Fruit fly (Drosophila melanogaster) whole organism, pupa: Measurements from ENCODE around the gene CG16775.

ENCODE experiments used
- CG10348 ChIP-seq: fragments of 200-800 bp; sonication (Bioruptor generic); IDR thresholded peaks from 2 replicates; pipeline ENCODE4 v1.3.6; 2022; ENCODE audit warnings: missing biosample characterization, missing genetic modification characterization
- CG12605 ChIP-seq: fragments of 200-800 bp; sonication (Bioruptor generic); IDR thresholded peaks from 2 replicates; pipeline ENCODE4 v1.3.6; 2022; ENCODE audit warnings: missing biosample characterization, missing genetic modification characterization
- CG14655 ChIP-seq: fragments of 200-800 bp; sonication (Bioruptor generic); optimal IDR thresholded peaks from 3 replicates; lab custom pipeline; 2017; ENCODE audit warnings: mild to moderate bottlenecking, missing biosample characterization, missing genetic modification reagents, missing genetic modification characterization
- CG15710 ChIP-seq: fragments of 200-800 bp; sonication (Bioruptor generic); optimal IDR thresholded peaks from 2 replicates; lab custom pipeline; 2018; ENCODE audit warnings: missing biosample characterization, mild to moderate bottlenecking, missing genetic modification characterization, moderate library complexity
- CG17806 ChIP-seq: fragments of 200-800 bp; sonication (Bioruptor generic); optimal IDR thresholded peaks from 2 replicates; lab custom pipeline; 2018; ENCODE audit warnings: missing biosample characterization, mild to moderate bottlenecking, missing genetic modification characterization, moderate library complexity
- CG32121 ChIP-seq: fragments of 200-800 bp; sonication (Bioruptor generic); IDR thresholded peaks from 2 replicates; pipeline ENCODE4 v1.3.6; 2022; ENCODE audit warnings: missing biosample characterization, missing genetic modification characterization
- CG34367 ChIP-seq: fragments of 200-800 bp; sonication (Bioruptor generic); optimal IDR thresholded peaks from 2 replicates; lab custom pipeline; 2018; ENCODE audit warnings: missing biosample characterization, mild to moderate bottlenecking, missing genetic modification characterization
- CG4496 ChIP-seq: fragments of 200-800 bp; sonication (Bioruptor generic); IDR thresholded peaks from 3 replicates; pipeline ENCODE4 v1.3.6; 2022; ENCODE audit warnings: missing biosample characterization, missing genetic modification characterization
- CG8159 ChIP-seq: fragments of 200-800 bp; sonication (Bioruptor generic); optimal IDR thresholded peaks from 3 replicates; lab custom pipeline; 2018; ENCODE audit warnings: missing biosample characterization, mild to moderate bottlenecking, missing genetic modification characterization, moderate library complexity
- CG8301 ChIP-seq: fragments of 200-800 bp; sonication (Bioruptor generic); optimal IDR thresholded peaks from 2 replicates; lab custom pipeline; 2018; ENCODE audit warnings: missing biosample characterization, mild to moderate bottlenecking, missing genetic modification characterization
- CG9948 ChIP-seq: fragments of 200-800 bp; sonication (Bioruptor generic); optimal IDR thresholded peaks from 2 replicates; lab custom pipeline; 2018; ENCODE audit warnings: missing biosample characterization, mild to moderate bottlenecking, missing genetic modification characterization, moderate library complexity
- EcR ChIP-seq: fragments of 200-800 bp; sonication (Bioruptor generic); optimal IDR thresholded peaks from 3 replicates; lab custom pipeline; 2019; ENCODE audit warnings: missing biosample characterization, missing genetic modification characterization, mild to moderate bottlenecking, moderate library complexity, missing genetic modification reagents
- Ets98B ChIP-seq: fragments of 200-800 bp; sonication (Bioruptor generic); IDR thresholded peaks from 2 replicates; pipeline ENCODE4 v1.3.6; 2022; ENCODE audit warnings: missing biosample characterization, missing genetic modification characterization
- Pif1A ChIP-seq: fragments of 200-800 bp; sonication (Bioruptor generic); optimal IDR thresholded peaks from 3 replicates; lab custom pipeline; 2016; ENCODE audit warnings: missing biosample characterization, missing genetic modification characterization
- Pif1B ChIP-seq: fragments of 200-800 bp; sonication (Bioruptor generic); optimal IDR thresholded peaks from 3 replicates; lab custom pipeline; 2016; ENCODE audit warnings: missing biosample characterization, missing genetic modification characterization
- Snoo ChIP-seq: fragments of 200-800 bp; sonication (Bioruptor generic); optimal IDR thresholded peaks from 3 replicates; lab custom pipeline; 2017; ENCODE audit warnings: missing biosample characterization, mild to moderate bottlenecking, missing genetic modification characterization, inconsistent platforms
- fd96Ca ChIP-seq: fragments of 200-800 bp; sonication (Bioruptor generic); IDR thresholded peaks from 3 replicates; pipeline ENCODE4 v1.3.6; 2022; ENCODE audit warnings: missing biosample characterization, missing genetic modification characterization
- gl ChIP-seq: fragments of 200-800 bp; sonication (Bioruptor generic); optimal IDR thresholded peaks from 2 replicates; lab custom pipeline; 2018; ENCODE audit warnings: missing biosample characterization, mild to moderate bottlenecking, missing genetic modification characterization
- rn ChIP-seq: fragments of 200-800 bp; sonication (Bioruptor generic); IDR thresholded peaks from 2 replicates; pipeline ENCODE4 v1.3.6; 2022; ENCODE audit warnings: missing biosample characterization, missing genetic modification characterization

Gene CG16775

dm6 chr3L:17886545-17886944, at the start of gene CG16775:
Gene CG16775 (minus strand): TSS chr3L:17886645.
- no peak for TF ChIP-seq CG32121 (GFP tag; lab: Robert Waterston, UW)

dm6 chr3L:17935032-17935431, 48.6 kb upstream of the CG16775 start:
- TF ChIP-seq CG32121 (GFP tag; lab: Robert Waterston, UW) (no peak), CG9948 (tag; lab: Kevin White, UChicago) (no peak), Pif1A (GFP tag; lab: Kevin White, UChicago) (no peak), CG4496 (GFP tag; lab: Robert Waterston, UW) (no peak), fd96Ca (GFP tag; lab: Robert Waterston, UW) (no peak)

dm6 chr3L:17933788-17934318, 47.4 kb upstream of the CG16775 start:
- TF ChIP-seq Snoo (tag; lab: Kevin White, UChicago) (no peak), CG10348 (GFP tag; lab: Robert Waterston, UW) (no peak), Pif1A (GFP tag; lab: Kevin White, UChicago) (no peak), Pif1B (GFP tag; lab: Kevin White, UChicago) (no peak), CG12605 (no peak), CG4496 (GFP tag; lab: Robert Waterston, UW) (no peak), CG14655 (no peak)
- TF ChIP-seq, all 21 proteins: peak for 0

- TF ChIP-seq rn (GFP tag; lab: Robert Waterston, UW) (no peak), CG14655 (no peak), fd96Ca (GFP tag; lab: Robert Waterston, UW) (no peak), CG9948 (tag; lab: Kevin White, UChicago) (no peak), CG12605 (no peak), CG10348 (GFP tag; lab: Robert Waterston, UW) (no peak), CG8301 (tag; lab: Kevin White, UChicago) (no peak), Pif1B (GFP tag; lab: Kevin White, UChicago) (no peak), gl (tag; lab: Kevin White, UChicago) (no peak), CG34367 (tag; lab: Kevin White, UChicago) (no peak), CG4496 (GFP tag; lab: Robert Waterston, UW) (no peak), CG17806 (tag; lab: Kevin White, UChicago) (no peak), CG8159 (tag; lab: Kevin White, UChicago) (no peak), Snoo (tag; lab: Kevin White, UChicago) (no peak), CG15710 (no peak), Pif1A (GFP tag; lab: Kevin White, UChicago) (no peak)
Observed at dm6 chr3L:17933065-17933464, 46.6 kb upstream of the CG16775 start.

dm6 chr3L:17931887-17932286, 45.4 kb upstream of the CG16775 start:
- TF ChIP-seq CG14655 (no peak), EcR (GFP tag; lab: Kevin White, UChicago) (peak; percentile 66)

dm6 chr3L:17929697-17930581, 43.5 kb upstream of the CG16775 start:
- TF ChIP-seq EcR (GFP tag; lab: Kevin White, UChicago) (peak; percentile 80), CG17806 (tag; lab: Kevin White, UChicago) (no peak)
- TF ChIP-seq, all 21 proteins: peak for 1

dm6 chr3L:17928106-17928505, 41.7 kb upstream of the CG16775 start:
- no peak for TF ChIP-seq CG8301 (tag; lab: Kevin White, UChicago)
- TF ChIP-seq Ets98B (GFP tag; lab: Robert Waterston, UW), result no peak
- peak; percentile 80 for TF ChIP-seq EcR (GFP tag; lab: Kevin White, UChicago)
- no peak for TF ChIP-seq CG4496 (GFP tag; lab: Robert Waterston, UW)
- no peak for TF ChIP-seq gl (tag; lab: Kevin White, UChicago)
- no peak for TF ChIP-seq fd96Ca (GFP tag; lab: Robert Waterston, UW)
- TF ChIP-seq CG10348 (GFP tag; lab: Robert Waterston, UW), result no peak
- TF ChIP-seq Snoo (tag; lab: Kevin White, UChicago), result no peak
